Fruit fly (Drosophila melanogaster): ENCODE results near the gene NimB1.

dm6 chr2L:13949789-13950188 is 13.5 kb upstream of the NimB1 start:
- TF ChIP-seq psq (optimal IDR thresholded peaks at IDR 0.05), result no peak
- no peak for TF ChIP-seq pan (optimal IDR thresholded peaks at IDR 0.05)
- TF ChIP-seq EcR (GFP tag; optimal IDR thresholded peaks at IDR 0.05), result no peak
- TF ChIP-seq usp (GFP tag; optimal IDR thresholded peaks at IDR 0.05), result no peak
- no peak for TF ChIP-seq CG8478 (optimal IDR thresholded peaks at IDR 0.05)
- no peak for TF ChIP-seq Dll (optimal IDR thresholded peaks at IDR 0.05)

Measured in whole organism.